Fruit fly (Drosophila melanogaster) S2 (cell line): ENCODE data around the gene Vps2.

ENCODE experiments used
- CG8478 ChIP-seq: fragments of >200 bp; optimal IDR thresholded peaks from 2 replicates; lab custom pipeline; 2018
- CTCF ChIP-seq, 2 experiments: fragments of >200 bp; optimal IDR thresholded peaks; 2 replicates each; lab custom pipeline; 2018

DNA sequence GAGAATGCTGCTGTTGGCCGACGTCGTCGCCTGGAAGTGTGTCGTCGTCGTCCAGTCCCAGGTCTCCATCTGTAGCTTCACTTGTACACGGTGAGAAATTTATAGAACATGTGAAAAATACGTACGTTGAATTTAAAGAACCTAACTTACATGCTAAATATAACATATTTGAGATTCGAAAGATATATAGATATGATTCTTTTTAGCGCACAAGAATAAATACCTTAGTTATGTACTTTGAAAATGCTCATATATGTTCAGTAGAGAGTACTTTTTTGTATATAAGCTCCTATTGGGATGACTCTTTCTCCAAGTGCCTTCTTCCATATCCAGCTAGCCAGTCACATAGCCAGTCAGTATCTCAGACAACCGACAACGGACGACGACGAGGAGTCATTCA lies 22.6 kb downstream of the Vps2 start:
- TF ChIP-seq CTCF (optimal IDR thresholded peaks at IDR 0.05; lab: Kevin White, UChicago), result no peak
- TF ChIP-seq CG8478, result no peak
